Worm (Caenorhabditis elegans): Measurements from ENCODE around the gene bus-5.

bus-5 gene

ce11 chrX:2120961-2121360 is 8.1 kb upstream of the bus-5 start, which contains the start of gene gpa-5:
TSS of gene gpa-5 (minus strand) at chrX:2121061.
- no peak for TF ChIP-seq aly-2 (tag; optimal IDR thresholded peaks at IDR 0.05)
- no peak for TF ChIP-seq lin-38 (GFP tag; IDR thresholded peaks at IDR 0.05)
- no peak for TF ChIP-seq duxl-1 (tag; optimal IDR thresholded peaks at IDR 0.05; ENCODE audit: poor library complexity)
- no peak for TF ChIP-seq F10B5.3 (tag; optimal IDR thresholded peaks at IDR 0.05)
- no peak for TF ChIP-seq skn-1 (tag; optimal IDR thresholded peaks at IDR 0.05)
- TF ChIP-seq Y5F2A.4 (GFP tag; optimal IDR thresholded peaks at IDR 0.05), result no peak
- TF ChIP-seq madf-9 (GFP tag; conservative IDR thresholded peaks at IDR 0.05), result no peak
- TF ChIP-seq T20F7.1 (GFP tag; optimal IDR thresholded peaks at IDR 0.05), result no peak
- TF ChIP-seq zag-1 (tag; optimal IDR thresholded peaks at IDR 0.05), result no peak
- no peak for TF ChIP-seq T26A8.4 (GFP tag; IDR thresholded peaks at IDR 0.05)

ce11 chrX:2118162-2118561 is 5.3 kb upstream of the bus-5 start, which contains the start of gene swip-10:
TSS of gene swip-10 (minus strand) at chrX:2118262.
- TF ChIP-seq nhr-10 (tag; optimal IDR thresholded peaks at IDR 0.05) (no peak), ZK337.2 (GFP tag; IDR thresholded peaks at IDR 0.05) (no peak), mes-2 (tag; optimal IDR thresholded peaks at IDR 0.05; ENCODE audit: poor library complexity, severe bottlenecking) (no peak), zfp-2 (tag; optimal IDR thresholded peaks at IDR 0.05) (no peak), dve-1 (tag; optimal IDR thresholded peaks at IDR 0.05; ENCODE audit: insufficient read depth) (no peak), spr-3 (GFP tag; optimal IDR thresholded peaks at IDR 0.05) (no peak), nhr-48 (tag; optimal IDR thresholded peaks at IDR 0.05) (no peak), mdt-29 (GFP tag; IDR thresholded peaks at IDR 0.05) (no peak), nhr-77 (tag; optimal IDR thresholded peaks at IDR 0.05) (no peak), ceh-20 (GFP tag; IDR thresholded peaks at IDR 0.05) (no peak), dpl-1 (GFP tag; optimal IDR thresholded peaks at IDR 0.05) (no peak), egl-43 (GFP tag; IDR thresholded peaks at IDR 0.05) (no peak), fkh-10 (GFP tag; optimal IDR thresholded peaks at IDR 0.05) (no peak), hlh-30 (tag; optimal IDR thresholded peaks at IDR 0.05; ENCODE audit: insufficient read depth) (no peak), lin-29 (GFP tag; IDR thresholded peaks at IDR 0.05) (no peak), sdz-12 (GFP tag; optimal IDR thresholded peaks at IDR 0.05) (no peak)

- TF ChIP-seq nhr-48 (tag; optimal IDR thresholded peaks at IDR 0.05) (peak; percentile 61), D1046.2 (GFP tag; IDR thresholded peaks at IDR 0.05) (no peak), dve-1 (tag; optimal IDR thresholded peaks at IDR 0.05; ENCODE audit: insufficient read depth) (no peak), mxl-3 (GFP tag; optimal IDR thresholded peaks at IDR 0.05) (peak; percentile 34), php-3 (GFP tag; IDR thresholded peaks at IDR 0.05) (no peak), spr-1 (tag; optimal IDR thresholded peaks at IDR 0.05) (peak; percentile 22), F10B5.3 (tag; optimal IDR thresholded peaks at IDR 0.05) (no peak), unc-39 (tag; optimal IDR thresholded peaks at IDR 0.05) (no peak), ceh-28 (tag; optimal IDR thresholded peaks at IDR 0.05) (no peak), zip-11 (GFP tag; IDR thresholded peaks at IDR 0.05) (no peak), ceh-62 (tag; optimal IDR thresholded peaks at IDR 0.05) (no peak), mes-2 (tag; optimal IDR thresholded peaks at IDR 0.05; ENCODE audit: poor library complexity, severe bottlenecking) (no peak), hlh-11 (tag; optimal IDR thresholded peaks at IDR 0.05) (peak; percentile 68), hlh-30 (tag; optimal IDR thresholded peaks at IDR 0.05; ENCODE audit: insufficient read depth) (peak; percentile 63), aha-1 (tag) (peak; percentile 82), T26A8.4 (GFP tag; IDR thresholded peaks at IDR 0.05) (0 out of 2 replicates have a peak, but pooled peaks have one; percentile 35), mdl-1 (tag; optimal IDR thresholded peaks at IDR 0.05) (peak; percentile 8 to 74), nhr-76 (tag; optimal IDR thresholded peaks at IDR 0.05) (no peak), nhr-28 (tag; optimal IDR thresholded peaks at IDR 0.05) (peak; percentile 17), cey-2 (tag; optimal IDR thresholded peaks at IDR 0.05; ENCODE audit: borderline replicate concordance, insufficient read depth) (no peak), mxl-2 (GFP tag; conservative IDR thresholded peaks at IDR 0.05) (no peak)
These were observed 3.5 kb upstream of the bus-5 start for ce11 chrX:2116304-2116867.

Data from whole organism, L4 larva.